Worm (Caenorhabditis elegans) whole organism, late embryonic: ENCODE data around the gene T04F3.1.

Experiments
- T23F11.4 ChIP-seq: fragments of 200-800 bp; sonication (Bioruptor generic); optimal IDR thresholded peaks from 2 replicates; lab custom pipeline; 2018; ENCODE audit warnings: mild to moderate bottlenecking, missing genetic modification characterization, missing compliant biosample characterization
- ahr-1 ChIP-seq: sonication (generic microtip); optimal IDR thresholded peaks from 2 replicates; lab custom pipeline; 2016; ENCODE audit warnings: missing genetic modification characterization, missing compliant biosample characterization
- ceh-14 ChIP-seq: sonication (generic microtip); optimal IDR thresholded peaks from 2 replicates; lab custom pipeline; 2016; ENCODE audit warnings: missing genotype, missing genetic modification characterization, missing compliant biosample characterization
- ceh-22 ChIP-seq: sonication (generic microtip); optimal IDR thresholded peaks from 2 replicates; lab custom pipeline; 2017; ENCODE audit warnings: missing biosample characterization, missing genetic modification characterization
- ceh-24 ChIP-seq: sonication (generic microtip); optimal IDR thresholded peaks from 2 replicates; lab custom pipeline; 2016; ENCODE audit warnings: mild to moderate bottlenecking, missing genetic modification characterization, missing compliant biosample characterization
- ceh-48 ChIP-seq: sonication (generic microtip); optimal IDR thresholded peaks from 2 replicates; lab custom pipeline; 2016; ENCODE audit warnings: missing genetic modification characterization, inconsistent platforms, missing compliant biosample characterization
- dve-1 ChIP-seq: sonication (generic microtip); optimal IDR thresholded peaks from 2 replicates; lab custom pipeline; 2017; ENCODE audit warnings: antibody characterized with exemption, mild to moderate bottlenecking, missing genetic modification characterization, missing compliant biosample characterization
- elt-4 ChIP-seq: sonication (generic microtip); optimal IDR thresholded peaks from 2 replicates; lab custom pipeline; 2016; ENCODE audit warnings: missing genetic modification characterization, missing compliant biosample characterization
- hlh-6 ChIP-seq: sonication (generic microtip); optimal IDR thresholded peaks from 2 replicates; lab custom pipeline; 2016; ENCODE audit warnings: missing genotype, missing genetic modification characterization, missing compliant biosample characterization
- nhr-232 ChIP-seq: sonication (generic microtip); optimal IDR thresholded peaks from 2 replicates; lab custom pipeline; 2016; ENCODE audit warnings: missing genetic modification characterization, missing compliant biosample characterization
- pag-3 ChIP-seq: sonication (generic microtip); optimal IDR thresholded peaks from 2 replicates; lab custom pipeline; 2016; ENCODE audit warnings: missing compliant biosample characterization, missing genetic modification characterization, borderline replicate concordance
- pqm-1 ChIP-seq: sonication (generic microtip); optimal IDR thresholded peaks from 2 replicates; lab custom pipeline; 2016; ENCODE audit warnings: missing genetic modification characterization, missing compliant biosample characterization
- tbx-2 ChIP-seq: sonication (generic microtip); optimal IDR thresholded peaks from 2 replicates; lab custom pipeline; 2016; ENCODE audit warnings: missing genetic modification characterization, missing compliant biosample characterization

DNA sequence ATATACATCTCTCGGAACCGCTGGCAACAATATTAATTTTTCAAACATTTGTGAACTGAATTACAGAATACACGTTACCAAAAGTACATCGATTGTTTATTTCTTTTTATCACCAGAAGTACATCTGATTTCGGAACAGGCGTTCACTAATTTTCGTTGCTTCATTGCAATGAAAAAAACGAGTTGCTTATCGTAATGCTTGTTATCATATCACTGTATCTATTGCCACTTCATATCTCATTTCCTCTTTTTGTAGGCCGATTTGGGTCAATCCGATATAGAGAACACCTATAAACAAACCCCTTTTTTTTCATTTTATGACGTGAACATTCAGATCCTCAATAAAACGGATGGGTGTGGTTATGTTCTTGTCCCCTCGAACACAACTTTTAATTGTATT, 2.5 kb upstream of the T04F3.1 start:
- TF ChIP-seq ceh-14 (tag; lab: Kevin White, UChicago) (no peak), hlh-6 (no peak), T23F11.4 (GFP tag; lab: Kevin White, UChicago) (no peak), ahr-1 (no peak), elt-4 (tag; lab: Kevin White, UChicago) (no peak), ceh-22 (tag; lab: Kevin White, UChicago) (no peak), ceh-24 (no peak), ceh-48 (tag; lab: Kevin White, UChicago) (no peak), pqm-1 (tag; lab: Kevin White, UChicago) (no peak), nhr-232 (tag; lab: Kevin White, UChicago) (no peak), tbx-2 (tag; lab: Kevin White, UChicago) (no peak), dve-1 (tag; lab: Kevin White, UChicago) (no peak), pag-3 (tag; lab: Kevin White, UChicago) (no peak)
